Worm (Caenorhabditis elegans) whole organism, late embryonic: Measurements from ENCODE around the gene sup-18.

Source experiments
- T23F11.4 ChIP-seq: fragments of 200-800 bp; sonication (Bioruptor generic); optimal IDR thresholded peaks from 2 replicates; lab custom pipeline; 2018; ENCODE audit warnings: mild to moderate bottlenecking, missing genetic modification characterization, missing compliant biosample characterization
- ceh-9 ChIP-seq: sonication (generic microtip); optimal IDR thresholded peaks from 2 replicates; lab custom pipeline; 2016; ENCODE audit warnings: mild to moderate bottlenecking, missing genetic modification characterization, inconsistent platforms, missing compliant biosample characterization
- nfya-1 ChIP-seq: sonication (generic microtip); optimal IDR thresholded peaks from 2 replicates; lab custom pipeline; 2017; ENCODE audit warnings: missing genetic modification characterization, mild to moderate bottlenecking, missing compliant biosample characterization, antibody characterized with exemption, moderate library complexity
- nhr-11 ChIP-seq: fragments of 150-350 bp; optimal IDR thresholded peaks from 2 replicates; lab custom pipeline; 2014; ENCODE audit warnings: missing biosample characterization, missing genetic modification characterization
- pqm-1 ChIP-seq: sonication (generic microtip); optimal IDR thresholded peaks from 2 replicates; lab custom pipeline; 2016; ENCODE audit warnings: missing genetic modification characterization, missing compliant biosample characterization
- sox-4 ChIP-seq: sonication (generic microtip); optimal IDR thresholded peaks from 2 replicates; lab custom pipeline; 2017; ENCODE audit warnings: mild to moderate bottlenecking, missing genetic modification characterization, inconsistent platforms, missing compliant biosample characterization

- TF ChIP-seq pqm-1 (tag; lab: Kevin White, UChicago) (no peak), sox-4 (no peak), nhr-11 (no peak), T23F11.4 (GFP tag; lab: Kevin White, UChicago) (no peak), ceh-9 (tag; lab: Kevin White, UChicago) (no peak), nfya-1 (no peak)
Observed at ce11 chrIII:7857142-7857541, 21.6 kb downstream of the sup-18 start, which contains the start of gene tag-307.
